Worm (Caenorhabditis elegans) whole organism, young adult: ENCODE measurements around the gene tut-1.

Experiments used
- B0336.3 ChIP-seq: fragments of 200-800 bp; sonication (Bioruptor generic); IDR thresholded peaks from 2 replicates; pipeline ENCODE4 v1.3.6; 2022; ENCODE audit warnings: missing genetic modification characterization, missing compliant biosample characterization
- lsy-27 ChIP-seq: sonication (generic microtip); optimal IDR thresholded peaks from 2 replicates; lab custom pipeline; 2017; ENCODE audit warnings: missing genetic modification characterization, mild to moderate bottlenecking, missing compliant biosample characterization, antibody characterized with exemption, missing genotype, borderline replicate concordance; ENCODE audit not compliant: insufficient read depth
- pbrm-1 ChIP-seq: fragments of 200-800 bp; sonication (Bioruptor generic); IDR thresholded peaks from 2 replicates; pipeline ENCODE4 v1.3.6; 2022; ENCODE audit warnings: missing genetic modification reagents, missing genetic modification characterization, missing compliant biosample characterization

DNA sequence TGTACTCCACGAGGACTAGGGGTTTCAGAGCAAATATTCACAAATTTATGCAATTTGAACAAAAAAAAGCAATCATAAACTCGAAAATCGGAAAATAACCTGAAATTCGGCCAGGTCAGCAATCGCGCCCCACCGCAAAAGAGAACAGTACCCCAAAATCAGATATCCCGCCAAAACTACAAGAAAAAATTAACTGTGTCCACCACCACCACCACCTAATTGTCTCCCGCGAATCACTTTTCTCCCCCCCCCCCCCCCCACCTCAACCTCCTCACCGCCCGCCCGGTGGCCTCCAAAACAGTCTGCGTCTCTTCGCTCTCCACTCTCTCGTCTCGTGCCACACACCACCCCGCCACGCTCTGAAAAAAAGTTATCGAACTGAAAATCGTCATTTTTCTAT, 7.0 kb upstream of the tut-1 start:
- TF ChIP-seq lsy-27 = no peak
- TF ChIP-seq B0336.3 = 0 out of 2 replicates have a peak, but pooled peaks have one; percentile 18
- no peak for TF ChIP-seq pbrm-1
